Worm (Caenorhabditis elegans) whole organism, L1 larva: ENCODE data around the gene Y34B4A.7.

Experiments
- ama-1 ChIP-seq: fragments of 150-350 bp; optimal IDR thresholded peaks from 2 replicates; lab custom pipeline; 2014
- dsc-1 ChIP-seq: sonication (generic microtip); optimal IDR thresholded peaks from 2 replicates; lab custom pipeline; 2016; ENCODE audit warnings: mild to moderate bottlenecking, missing genetic modification characterization, missing compliant biosample characterization
- efl-1 ChIP-seq, 4 experiments: fragments of 150-350 bp; optimal IDR thresholded peaks in 3 of 4; peaks in 1 of 4; 1 replicate in 1 of 4; 2 replicates in 3 of 4; lab custom pipeline; 2014; ENCODE audit warnings: missing biosample characterization in 2 of 4, missing genetic modification characterization in 2 of 4, missing genetic modification reagents in 2 of 4
- efl-3 ChIP-seq: fragments of 200-800 bp; sonication (Bioruptor generic); optimal IDR thresholded peaks from 2 replicates; lab custom pipeline; 2018; ENCODE audit warnings: mild to moderate bottlenecking, missing genetic modification characterization, missing compliant biosample characterization
- egl-13 ChIP-seq: sonication (generic microtip); optimal IDR thresholded peaks from 2 replicates; lab custom pipeline; 2016; ENCODE audit warnings: missing genotype, missing genetic modification reagents, missing genetic modification characterization, missing compliant biosample characterization
- egl-27 ChIP-seq, 2 experiments: fragments of 150-350 bp in 1 of 2; sonication (generic microtip); optimal IDR thresholded peaks; 3 replicates each; lab custom pipeline; 2017 to 2018; ENCODE audit warnings: missing biosample characterization in 2 of 2, missing genetic modification characterization in 2 of 2, missing genetic modification reagents in 2 of 2
- elt-2 ChIP-seq: sonication (generic microtip); optimal IDR thresholded peaks from 2 replicates; lab custom pipeline; 2016; ENCODE audit warnings: missing genetic modification characterization, mild to moderate bottlenecking, inconsistent platforms, missing compliant biosample characterization, missing genetic modification reagents
- ets-5 ChIP-seq: fragments of 200-800 bp; sonication (Bioruptor generic); IDR thresholded peaks from 2 replicates; pipeline ENCODE4 v1.3.6; 2022; ENCODE audit warnings: missing genetic modification characterization, missing compliant biosample characterization
- hlh-17 ChIP-seq: fragments of 200-800 bp; sonication (Bioruptor generic); optimal IDR thresholded peaks from 2 replicates; lab custom pipeline; 2018; ENCODE audit warnings: missing genetic modification characterization, mild to moderate bottlenecking, missing compliant biosample characterization, moderate library complexity, borderline replicate concordance
- hpl-2 ChIP-seq: fragments of 150-350 bp; optimal IDR thresholded peaks from 2 replicates; lab custom pipeline; 2014; ENCODE audit warnings: missing biosample characterization, missing genetic modification reagents, missing genetic modification characterization
- lin-35 ChIP-seq, 2 experiments: fragments of 150-350 bp; optimal IDR thresholded peaks; 2 replicates each; lab custom pipeline; 2014; ENCODE audit warnings: missing biosample characterization in 2 of 2, missing genetic modification characterization in 2 of 2, missing genetic modification reagents in 2 of 2
- lin-39 ChIP-seq: fragments of 150-350 bp; optimal IDR thresholded peaks from 2 replicates; lab custom pipeline; 2014; ENCODE audit warnings: missing biosample characterization, missing genetic modification reagents, missing genetic modification characterization
- lir-3 ChIP-seq: sonication (generic microtip); optimal IDR thresholded peaks from 2 replicates; lab custom pipeline; 2016; ENCODE audit warnings: mild to moderate bottlenecking, missing genetic modification characterization, moderate library complexity, missing compliant biosample characterization; ENCODE audit not compliant: poor library complexity
- mab-9 ChIP-seq: fragments of 200-800 bp; sonication (Bioruptor generic); IDR thresholded peaks from 2 replicates; pipeline ENCODE4 v1.3.6; 2022; ENCODE audit warnings: missing genetic modification reagents, missing genetic modification characterization, missing compliant biosample characterization
- mep-1 ChIP-seq: fragments of 150-350 bp; optimal IDR thresholded peaks from 2 replicates; lab custom pipeline; 2014; ENCODE audit warnings: missing biosample characterization, missing genetic modification characterization
- nhr-12 ChIP-seq: sonication (generic microtip); optimal IDR thresholded peaks from 2 replicates; lab custom pipeline; 2017; ENCODE audit warnings: missing biosample characterization, missing genetic modification characterization
- nhr-19 ChIP-seq: fragments of 200-800 bp; sonication (Bioruptor generic); conservative IDR thresholded peaks from 2 replicates; pipeline ENCODE4 v1.3.6; 2022; ENCODE audit warnings: missing genetic modification characterization, missing compliant biosample characterization
- nhr-28 ChIP-seq: fragments of 150-350 bp; optimal IDR thresholded peaks from 2 replicates; lab custom pipeline; 2014; ENCODE audit warnings: missing biosample characterization, missing genetic modification characterization
- nhr-47 ChIP-seq: sonication (generic microtip); optimal IDR thresholded peaks from 2 replicates; lab custom pipeline; 2016; ENCODE audit warnings: mild to moderate bottlenecking, missing genetic modification characterization, moderate library complexity, missing compliant biosample characterization
- nhr-71 ChIP-seq: sonication (generic microtip); optimal IDR thresholded peaks from 2 replicates; lab custom pipeline; 2016; ENCODE audit warnings: mild to moderate bottlenecking, missing genetic modification characterization, moderate library complexity, missing compliant biosample characterization
- pax-3 ChIP-seq: fragments of 200-800 bp; sonication (Bioruptor generic); optimal IDR thresholded peaks from 2 replicates; lab custom pipeline; 2018; ENCODE audit warnings: mild to moderate bottlenecking, missing genetic modification characterization, moderate library complexity, missing compliant biosample characterization
- rnt-1 ChIP-seq: sonication (generic microtip); optimal IDR thresholded peaks from 2 replicates; lab custom pipeline; 2016; ENCODE audit warnings: mild to moderate bottlenecking, missing genetic modification characterization, moderate library complexity, missing compliant biosample characterization
- skn-1 ChIP-seq: fragments of 150-350 bp; optimal IDR thresholded peaks from 2 replicates; lab custom pipeline; 2014; ENCODE audit warnings: missing biosample characterization, missing genetic modification characterization
- snu-23 ChIP-seq: sonication (generic microtip); optimal IDR thresholded peaks from 2 replicates; lab custom pipeline; 2016; ENCODE audit warnings: missing genetic modification characterization, missing compliant biosample characterization
- sup-37 ChIP-seq: fragments of 200-800 bp; sonication (Bioruptor generic); optimal IDR thresholded peaks from 2 replicates; lab custom pipeline; 2018; ENCODE audit warnings: mild to moderate bottlenecking, missing genetic modification characterization, missing compliant biosample characterization
- tlp-1 ChIP-seq: fragments of 150-350 bp; optimal IDR thresholded peaks from 2 replicates; lab custom pipeline; 2014; ENCODE audit warnings: missing biosample characterization, missing genetic modification characterization
- unc-30 ChIP-seq: sonication (generic microtip); optimal IDR thresholded peaks from 2 replicates; lab custom pipeline; 2017; ENCODE audit warnings: missing biosample characterization, missing genetic modification characterization
- unc-86 ChIP-seq: sonication (generic microtip); optimal IDR thresholded peaks from 2 replicates; lab custom pipeline; 2016; ENCODE audit warnings: missing genetic modification characterization, missing compliant biosample characterization
- unc-98 ChIP-seq: fragments of 200-800 bp; sonication (Bioruptor generic); IDR thresholded peaks from 2 replicates; pipeline ENCODE4 v1.3.6; 2022; ENCODE audit warnings: missing genetic modification characterization, missing compliant biosample characterization
- zip-4 ChIP-seq: fragments of 200-800 bp; sonication (Bioruptor generic); optimal IDR thresholded peaks from 2 replicates; lab custom pipeline; 2018; ENCODE audit warnings: mild to moderate bottlenecking, missing genetic modification characterization, moderate library complexity, missing compliant biosample characterization

Y34B4A.7 gene

ce11 chrX:5213565-5213964 is 30.6 kb upstream of the Y34B4A.7 start (continued):
- TF ChIP-seq efl-1 (optimal IDR thresholded peaks at IDR 0.05; lab: Kevin White, UChicago) (no peak), efl-1 (GFP tag; optimal IDR thresholded peaks at IDR 0.05 in 1 of 2; lab: Kevin White, UChicago) (peak in 1 of 2 experiments; percentile 80), sup-37 (GFP tag; lab: Kevin White, UChicago) (no peak), hpl-2 (GFP tag; lab: Kevin White, UChicago) (no peak), rnt-1 (tag; lab: Kevin White, UChicago) (no peak), pax-3 (tag; lab: Kevin White, UChicago) (no peak), unc-86 (tag; lab: Kevin White, UChicago) (no peak)

ce11 chrX:5214790-5215189 is 29.3 kb upstream of the Y34B4A.7 start:
- TF ChIP-seq efl-1 (optimal IDR thresholded peaks at IDR 0.05; lab: Kevin White, UChicago) = no peak
- peak in 1 of 2 experiments; percentile 17 for TF ChIP-seq efl-1 (GFP tag; optimal IDR thresholded peaks at IDR 0.05 in 1 of 2; lab: Kevin White, UChicago)
- TF ChIP-seq mab-9 (GFP tag; lab: Robert Waterston, UW) = 0 out of 2 replicates have a peak, but pooled peaks have one; percentile 14
- no peak for TF ChIP-seq mep-1
- TF ChIP-seq, all 84 proteins: peak for 2

DNA sequence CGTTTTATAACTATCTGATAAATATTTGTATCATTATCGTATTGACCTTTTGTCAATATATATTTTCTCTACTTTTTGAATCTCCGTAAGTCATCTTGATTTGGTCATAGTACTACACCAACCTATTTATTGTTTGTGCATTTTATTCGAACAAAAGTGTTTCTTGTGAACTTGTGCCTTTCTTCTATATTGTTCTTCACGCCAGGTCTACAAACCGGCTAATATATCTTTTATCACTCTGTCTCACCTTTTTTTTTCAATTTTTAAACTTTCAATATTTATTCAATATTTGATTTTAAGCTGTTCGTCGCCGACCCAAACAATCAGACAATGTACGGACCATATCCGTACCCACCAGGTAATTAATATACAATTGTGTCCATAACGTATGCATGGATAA is 28.1 kb upstream of the Y34B4A.7 start, which contains the start of gene hrpa-2:
hrpa-2 (plus strand) TSS at position 301 of the 400 bp plus-strand sequence.
- no peak for TF ChIP-seq unc-30 (tag; lab: Kevin White, UChicago)
- TF ChIP-seq nhr-47 (tag; lab: Kevin White, UChicago) = no peak
- no peak for TF ChIP-seq lin-35 (GFP tag; optimal IDR thresholded peaks at IDR 0.05; lab: Kevin White, UChicago)
- TF ChIP-seq zip-4 (GFP tag; lab: Kevin White, UChicago) = no peak
- no peak for TF ChIP-seq lir-3 (tag; lab: Kevin White, UChicago)
- TF ChIP-seq nhr-19 = no peak
- no peak for TF ChIP-seq lin-39 (tag; lab: Kevin White, UChicago)
- no peak for TF ChIP-seq nhr-28 (tag; lab: Kevin White, UChicago)

ce11 chrX:5218323-5218722 is 25.8 kb upstream of the Y34B4A.7 start:
- TF ChIP-seq snu-23 (GFP tag; lab: Kevin White, UChicago) (no peak), egl-13 (tag; lab: Kevin White, UChicago) (no peak), efl-1 (optimal IDR thresholded peaks at IDR 0.05; lab: Kevin White, UChicago) (no peak), efl-1 (GFP tag; optimal IDR thresholded peaks at IDR 0.05 in 1 of 2; lab: Kevin White, UChicago) (peak in 1 of 2 experiments; percentile 66), dsc-1 (tag; lab: Kevin White, UChicago) (no peak), unc-98 (GFP tag; lab: Robert Waterston, UW) (no peak)

ce11 chrX:5226265-5226664 is 17.9 kb upstream of the Y34B4A.7 start, which contains the start of gene H28G03.3:
Gene H28G03.3, minus strand, starts transcription at chrX:5226365.
- no peak for TF ChIP-seq egl-27 (tag; optimal IDR thresholded peaks at IDR 0.05; lab: Kevin White, UChicago)
- no peak for TF ChIP-seq ets-5 (GFP tag; lab: Robert Waterston, UW)
- TF ChIP-seq nhr-71 (tag; lab: Kevin White, UChicago) = no peak
- no peak for TF ChIP-seq skn-1 (tag; lab: Kevin White, UChicago)
- no peak for TF ChIP-seq unc-98 (GFP tag; lab: Robert Waterston, UW)
- no peak for TF ChIP-seq egl-13 (tag; lab: Kevin White, UChicago)
- TF ChIP-seq hlh-17 (GFP tag; lab: Kevin White, UChicago) = no peak
- no peak for TF ChIP-seq lin-35 (GFP tag; optimal IDR thresholded peaks at IDR 0.05; lab: Kevin White, UChicago)
- TF ChIP-seq nhr-12 (tag; lab: Kevin White, UChicago) = no peak
- no peak for TF ChIP-seq efl-3 (GFP tag; lab: Kevin White, UChicago)
- no peak for TF ChIP-seq tlp-1 (tag; lab: Kevin White, UChicago)
- TF ChIP-seq ama-1 = no peak
- no peak for TF ChIP-seq nhr-47 (tag; lab: Kevin White, UChicago)
- no peak for TF ChIP-seq elt-2 (tag; lab: Kevin White, UChicago)
- no peak for TF ChIP-seq unc-30 (tag; lab: Kevin White, UChicago)
